Worm (Caenorhabditis elegans): Measurements from ENCODE around the gene F21C10.3.

The F21C10.3 gene

DNA sequence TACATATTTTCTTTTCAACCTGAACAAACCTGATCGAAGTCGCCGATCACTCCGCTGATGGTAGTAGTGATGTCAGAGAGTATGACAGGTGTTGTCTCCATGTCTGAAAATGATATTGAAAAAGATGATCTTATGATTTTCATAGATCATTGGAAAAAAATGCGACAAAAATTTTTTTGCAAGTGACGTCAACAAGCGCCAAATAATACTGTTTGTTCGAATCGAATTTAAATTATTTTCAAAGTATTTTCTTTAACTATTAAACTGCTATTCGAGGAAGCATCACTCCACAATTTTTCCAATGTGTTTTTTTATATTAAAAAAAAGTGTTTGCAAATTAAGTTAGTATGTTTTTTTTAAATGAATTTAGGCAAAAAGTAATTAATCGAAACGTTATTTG is 9.7 kb downstream of the F21C10.3 start, which contains the start of gene pitr-2:
TSS of gene pitr-2 (minus strand) at position 101 of the 400 bp plus-strand sequence.
- no peak for TF ChIP-seq hnd-1 (tag; optimal IDR thresholded peaks at IDR 0.05)
- no peak for TF ChIP-seq scrt-1 (GFP tag; IDR thresholded peaks at IDR 0.05)
- no peak for TF ChIP-seq B0310.2 (tag; optimal IDR thresholded peaks at IDR 0.05)
- TF ChIP-seq ets-7 (tag; optimal IDR thresholded peaks at IDR 0.05) = no peak
- no peak for TF ChIP-seq tra-4 (tag; optimal IDR thresholded peaks at IDR 0.05)
- no peak for TF ChIP-seq tbx-37 (GFP tag; conservative IDR thresholded peaks at IDR 0.05)
- no peak for TF ChIP-seq ama-1 (optimal IDR thresholded peaks at IDR 0.05)
- no peak for TF ChIP-seq flt-1 (GFP tag; IDR thresholded peaks at IDR 0.05)
- TF ChIP-seq sea-1 (GFP tag; conservative IDR thresholded peaks at IDR 0.05) = no peak
- no peak for TF ChIP-seq ceh-13 (GFP tag; optimal IDR thresholded peaks at IDR 0.05)
- TF ChIP-seq aly-1 (tag; optimal IDR thresholded peaks at IDR 0.05) = no peak

DNA sequence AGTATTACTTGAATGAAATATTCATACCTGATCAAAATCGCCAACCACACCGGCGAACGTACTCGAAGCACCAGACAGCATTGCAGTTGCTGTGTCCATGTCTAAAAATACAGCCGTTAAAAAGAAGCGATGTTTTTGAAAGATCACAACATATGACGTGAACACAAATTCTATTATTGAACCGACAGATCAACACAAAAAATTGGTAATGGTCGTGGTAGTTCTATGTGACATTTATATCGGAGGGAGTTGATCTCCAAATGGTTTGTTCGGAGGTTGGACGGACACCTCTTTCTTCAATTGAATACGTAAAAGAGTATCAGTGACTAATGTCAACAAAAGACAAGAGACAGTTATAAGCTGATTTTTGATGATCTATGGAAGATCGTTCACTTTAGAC is 13.4 kb downstream of the F21C10.3 start, which contains the start of gene pitr-3:
TSS of gene pitr-3 (minus strand) at position 101 of the 400 bp plus-strand sequence.
- TF ChIP-seq flt-1 (GFP tag; IDR thresholded peaks at IDR 0.05) (no peak), ets-7 (tag; optimal IDR thresholded peaks at IDR 0.05) (no peak), tbx-37 (GFP tag; conservative IDR thresholded peaks at IDR 0.05) (no peak), hmbx-1 (tag; optimal IDR thresholded peaks at IDR 0.05) (no peak), tbx-11 (GFP tag; IDR thresholded peaks at IDR 0.05) (no peak), hnd-1 (tag; optimal IDR thresholded peaks at IDR 0.05) (no peak)

DNA sequence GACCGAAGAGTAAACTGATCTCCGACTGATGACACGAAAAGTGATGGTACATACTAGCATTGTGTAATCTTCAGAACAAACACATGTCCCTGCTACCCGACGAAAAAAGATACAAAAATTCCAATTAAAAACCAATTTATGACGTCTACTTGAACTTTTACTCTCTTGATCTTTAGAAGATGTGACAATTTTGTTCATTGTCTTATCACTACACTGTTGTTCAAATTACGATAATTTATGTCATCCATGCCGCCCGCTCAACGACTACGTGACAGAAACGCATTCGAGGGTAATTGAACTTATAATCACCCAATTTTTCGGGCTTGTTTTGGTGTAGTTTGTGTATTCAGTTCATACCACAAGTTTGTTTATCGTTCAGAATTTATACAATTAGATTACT is 16.0 kb downstream of the F21C10.3 start:
- TF ChIP-seq tbx-37 (GFP tag; conservative IDR thresholded peaks at IDR 0.05) = no peak
- no peak for TF ChIP-seq ama-1 (optimal IDR thresholded peaks at IDR 0.05)
- no peak for TF ChIP-seq hnd-1 (tag; optimal IDR thresholded peaks at IDR 0.05)

DNA sequence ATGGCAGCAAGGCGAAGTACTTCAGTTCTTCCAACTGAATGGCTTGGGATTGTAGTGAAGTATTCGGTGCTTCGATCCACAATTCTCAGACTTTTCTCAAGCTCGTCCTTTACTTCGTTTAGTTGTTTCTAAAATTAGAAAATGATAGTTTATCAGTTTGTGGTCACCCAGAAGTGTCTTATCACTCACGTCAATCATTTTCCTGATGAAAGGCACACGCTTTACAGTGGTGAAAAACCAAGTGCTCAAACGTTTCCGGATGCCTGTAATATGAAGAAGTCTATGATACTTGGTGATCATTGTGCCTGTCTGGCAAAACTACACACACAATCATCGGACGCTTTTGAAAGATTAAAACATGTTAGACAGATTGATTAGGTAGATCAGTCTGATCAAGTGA is 18.3 kb downstream of the F21C10.3 start:
- TF ChIP-seq tbx-37 (GFP tag; conservative IDR thresholded peaks at IDR 0.05) = no peak

DNA sequence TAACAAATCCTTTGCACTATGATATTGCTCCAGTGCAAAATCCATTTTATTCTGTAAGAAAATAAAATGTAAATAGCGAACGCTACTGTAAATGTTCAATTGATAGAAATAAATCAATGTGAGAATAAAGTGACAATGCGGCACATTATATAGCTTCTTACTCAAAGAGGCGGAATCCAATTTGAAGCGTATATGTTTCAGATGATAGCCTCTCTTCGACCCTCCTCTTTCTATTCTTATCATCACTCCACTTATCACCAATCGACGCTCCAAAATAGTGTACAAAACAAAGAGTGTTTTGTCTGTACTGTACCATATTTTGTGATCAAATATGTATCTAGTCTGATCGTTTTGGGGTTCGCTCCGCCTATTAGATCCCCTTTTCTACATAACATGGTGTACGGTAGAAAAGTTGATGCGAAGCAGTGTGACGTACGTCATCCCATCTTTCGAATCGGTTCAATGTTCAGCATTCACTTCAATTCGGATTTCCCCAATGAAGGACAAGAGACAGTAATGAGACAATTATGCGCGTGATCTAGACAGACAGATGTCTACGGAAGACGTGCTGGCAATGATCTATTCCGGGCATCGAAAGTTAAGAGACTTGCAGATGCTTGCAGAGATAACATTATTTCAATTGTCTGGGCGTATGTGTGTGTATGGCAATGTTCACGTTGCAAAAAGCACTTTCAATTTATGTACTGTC is 19.1 kb downstream of the F21C10.3 start, which contains the start of gene spl-2:
TSS of gene spl-2 (minus strand) at position 51 of the 709 bp plus-strand sequence.
- TF ChIP-seq ets-7 (tag; optimal IDR thresholded peaks at IDR 0.05) = no peak
- no peak for TF ChIP-seq hmbx-1 (tag; optimal IDR thresholded peaks at IDR 0.05)
- TF ChIP-seq pes-1 (GFP tag; IDR thresholded peaks at IDR 0.05) = no peak
- no peak for TF ChIP-seq ceh-13 (GFP tag; optimal IDR thresholded peaks at IDR 0.05)
- TF ChIP-seq tbx-11 (GFP tag; IDR thresholded peaks at IDR 0.05) = no peak
- no peak for TF ChIP-seq tra-4 (tag; optimal IDR thresholded peaks at IDR 0.05)
- no peak for TF ChIP-seq sea-1 (GFP tag; conservative IDR thresholded peaks at IDR 0.05)
- TF ChIP-seq hnd-1 (tag; optimal IDR thresholded peaks at IDR 0.05) = no peak
- no peak for TF ChIP-seq aly-1 (tag; optimal IDR thresholded peaks at IDR 0.05)
- no peak for TF ChIP-seq B0310.2 (tag; optimal IDR thresholded peaks at IDR 0.05)
- TF ChIP-seq ama-1 (optimal IDR thresholded peaks at IDR 0.05) = no peak
- TF ChIP-seq hmg-4 (GFP tag; optimal IDR thresholded peaks at IDR 0.05) = no peak
- no peak for TF ChIP-seq tbx-37 (GFP tag; conservative IDR thresholded peaks at IDR 0.05)
- TF ChIP-seq flt-1 (GFP tag; IDR thresholded peaks at IDR 0.05) = no peak
- no peak for TF ChIP-seq scrt-1 (GFP tag; IDR thresholded peaks at IDR 0.05)

DNA sequence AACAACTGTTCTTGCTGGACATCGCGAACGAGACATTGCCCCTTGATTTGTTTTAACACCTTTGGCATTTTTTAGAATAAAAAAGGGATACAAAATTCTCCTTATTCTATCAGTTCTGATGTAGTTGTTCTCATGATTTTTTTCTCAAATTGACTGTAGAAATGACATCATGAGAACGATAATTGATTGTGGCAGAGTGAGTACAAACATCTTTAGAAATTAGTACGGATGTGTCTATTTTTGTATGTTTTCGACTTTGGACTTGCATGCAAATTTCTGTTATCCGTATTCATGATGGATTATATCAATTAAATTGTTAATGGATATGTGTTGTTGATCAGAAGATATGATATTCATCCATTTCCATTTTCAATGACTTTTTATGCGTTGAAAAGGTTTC is 20.3 kb downstream of the F21C10.3 start:
- no peak for TF ChIP-seq sea-1 (GFP tag; conservative IDR thresholded peaks at IDR 0.05)
- no peak for TF ChIP-seq hmbx-1 (tag; optimal IDR thresholded peaks at IDR 0.05)
- TF ChIP-seq hmg-4 (GFP tag; optimal IDR thresholded peaks at IDR 0.05) = no peak
- TF ChIP-seq hnd-1 (tag; optimal IDR thresholded peaks at IDR 0.05) = no peak
- TF ChIP-seq tbx-11 (GFP tag; IDR thresholded peaks at IDR 0.05) = no peak
- TF ChIP-seq tra-4 (tag; optimal IDR thresholded peaks at IDR 0.05) = no peak
- TF ChIP-seq scrt-1 (GFP tag; IDR thresholded peaks at IDR 0.05) = no peak
- TF ChIP-seq aly-1 (tag; optimal IDR thresholded peaks at IDR 0.05) = no peak
- TF ChIP-seq flt-1 (GFP tag; IDR thresholded peaks at IDR 0.05) = no peak
- TF ChIP-seq ceh-13 (GFP tag; optimal IDR thresholded peaks at IDR 0.05) = no peak
- TF ChIP-seq F13C5.2 (tag; optimal IDR thresholded peaks at IDR 0.05) = no peak
- TF ChIP-seq ets-7 (tag; optimal IDR thresholded peaks at IDR 0.05) = no peak
- TF ChIP-seq B0310.2 (tag; optimal IDR thresholded peaks at IDR 0.05) = no peak

DNA sequence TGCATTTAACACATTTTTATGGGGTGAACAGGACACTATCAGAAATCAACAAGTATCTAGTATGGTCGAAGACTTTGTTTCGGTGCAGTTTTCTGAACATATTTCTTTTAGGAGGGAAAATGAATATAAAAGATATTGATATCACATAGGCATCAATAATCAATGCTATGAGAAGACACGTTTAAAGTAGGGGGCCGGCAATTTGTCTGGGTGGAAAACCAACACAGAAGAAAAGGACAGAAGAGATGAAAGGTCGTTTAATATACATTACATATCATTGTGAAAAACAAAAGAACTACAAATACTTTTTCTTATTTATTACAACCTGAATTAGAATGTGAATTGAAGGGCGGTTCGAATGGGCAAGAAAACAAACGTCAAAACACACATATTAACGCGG is 24.5 kb downstream of the F21C10.3 start:
- TF ChIP-seq hmbx-1 (tag; optimal IDR thresholded peaks at IDR 0.05) = no peak
- no peak for TF ChIP-seq hmg-4 (GFP tag; optimal IDR thresholded peaks at IDR 0.05)
- TF ChIP-seq ama-1 (optimal IDR thresholded peaks at IDR 0.05) = no peak
- TF ChIP-seq aly-1 (tag; optimal IDR thresholded peaks at IDR 0.05) = no peak

DNA sequence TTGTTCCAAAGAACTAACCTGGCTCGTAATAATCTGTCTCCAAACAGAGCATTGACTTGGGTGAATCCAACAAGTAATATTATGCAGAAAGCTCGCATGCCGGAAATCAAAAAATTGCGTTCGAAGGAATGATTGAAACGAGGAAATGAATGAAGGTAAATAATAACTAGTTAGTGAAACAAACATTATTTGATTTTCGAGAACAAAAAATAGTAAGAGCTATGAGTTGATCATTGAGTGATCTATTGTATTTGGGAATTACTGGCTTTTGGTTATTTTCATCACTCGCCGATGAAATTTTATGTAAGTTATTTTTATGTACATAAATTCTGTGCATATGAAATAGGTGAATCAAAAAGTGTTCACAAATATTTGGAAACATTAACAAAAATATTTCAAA is 26.9 kb downstream of the F21C10.3 start, which contains the start of gene B0222.5:
TSS of gene B0222.5 (minus strand) at position 101 of the 400 bp plus-strand sequence.
- TF ChIP-seq hnd-1 (tag; optimal IDR thresholded peaks at IDR 0.05) = no peak
- no peak for TF ChIP-seq ceh-36 (tag; optimal IDR thresholded peaks at IDR 0.05)
- TF ChIP-seq sea-1 (GFP tag; conservative IDR thresholded peaks at IDR 0.05) = no peak

DNA sequence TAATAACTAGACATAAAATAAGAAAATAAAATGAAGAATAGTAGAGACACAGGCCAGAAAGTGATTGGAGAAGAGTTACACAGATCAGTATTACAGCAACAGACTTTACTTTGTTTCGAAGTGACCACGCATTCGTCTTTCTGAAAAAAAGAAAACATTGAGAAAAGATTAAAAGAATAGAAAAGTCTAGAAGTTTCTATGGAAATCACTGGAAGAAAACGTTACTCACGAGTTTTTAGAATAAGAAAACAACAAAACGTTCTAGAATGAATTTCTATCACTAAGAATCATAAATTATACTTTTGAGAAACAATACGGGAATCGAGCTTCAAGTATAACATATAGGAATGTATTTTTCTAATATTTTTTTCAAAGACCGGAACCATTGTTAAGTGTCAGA is 27.7 kb downstream of the F21C10.3 start:
- TF ChIP-seq hmg-4 (GFP tag; optimal IDR thresholded peaks at IDR 0.05) (no peak), hmbx-1 (tag; optimal IDR thresholded peaks at IDR 0.05) (no peak), hnd-1 (tag; optimal IDR thresholded peaks at IDR 0.05) (no peak), aly-1 (tag; optimal IDR thresholded peaks at IDR 0.05) (no peak), flt-1 (GFP tag; IDR thresholded peaks at IDR 0.05) (no peak)
